Worm (Caenorhabditis elegans): ENCODE data around the gene dhc-3.

dhc-3 gene

DNA sequence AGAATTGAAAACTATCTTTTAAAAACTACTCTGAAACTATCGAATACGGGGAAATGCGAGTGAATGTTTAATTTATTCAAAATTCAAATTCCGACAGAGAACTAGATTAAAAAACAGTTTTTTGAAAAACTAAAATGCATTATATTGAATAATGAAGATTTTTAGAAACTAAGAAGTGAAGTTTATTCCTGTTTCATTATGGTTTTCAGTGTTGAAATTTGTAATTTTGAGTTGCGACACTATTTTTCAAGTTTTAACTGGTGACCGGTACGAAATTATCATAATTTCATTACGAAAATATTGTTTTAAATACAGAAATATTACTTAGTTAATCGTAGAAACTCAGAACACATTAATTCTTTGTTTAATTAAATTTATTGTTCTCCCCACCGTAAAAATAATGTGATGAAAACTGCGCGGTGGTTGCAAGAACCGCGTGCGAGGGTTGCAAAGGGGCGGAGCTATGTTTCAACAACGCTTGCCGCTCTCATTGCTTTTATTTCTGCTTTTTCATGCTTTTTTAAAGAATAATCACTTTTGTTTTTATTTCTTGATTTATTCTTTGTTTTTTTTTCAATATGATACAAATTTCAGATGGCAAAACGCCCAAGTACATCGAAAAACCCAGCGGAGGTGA, 37.5 kb downstream of the dhc-3 start, which contains the start of gene him-17 (continued):
- TF ChIP-seq ceh-8 (GFP tag; optimal IDR thresholded peaks at IDR 0.05) (no peak), ets-5 (GFP tag; IDR thresholded peaks at IDR 0.05) (no peak), alr-1 (tag; optimal IDR thresholded peaks at IDR 0.05; ENCODE audit: borderline replicate concordance) (no peak), nhr-77 (tag; optimal IDR thresholded peaks at IDR 0.05) (no peak), hlh-4 (tag; optimal IDR thresholded peaks at IDR 0.05) (no peak), ceh-88 (GFP tag; IDR thresholded peaks at IDR 0.05) (no peak), mef-2 (tag; optimal IDR thresholded peaks at IDR 0.05) (no peak), jun-1 (tag; optimal IDR thresholded peaks at IDR 0.05) (peak; percentile 19), tlp-1 (tag; optimal IDR thresholded peaks at IDR 0.05) (no peak), lin-39 (tag; optimal IDR thresholded peaks at IDR 0.05) (no peak), aha-1 (tag; optimal IDR thresholded peaks at IDR 0.05) (no peak), hlh-17 (GFP tag; optimal IDR thresholded peaks at IDR 0.05; ENCODE audit: borderline replicate concordance) (no peak), ama-1 (optimal IDR thresholded peaks at IDR 0.05) (no peak), nhr-19 (GFP tag; conservative IDR thresholded peaks at IDR 0.05) (peak; percentile 60), tbx-2 (tag; optimal IDR thresholded peaks at IDR 0.05) (peak; percentile 61), nhr-76 (tag; optimal IDR thresholded peaks at IDR 0.05) (no peak), ztf-11 (tag; optimal IDR thresholded peaks at IDR 0.05) (peak in 1 of 2 experiments; percentile 42), vab-15 (tag; optimal IDR thresholded peaks at IDR 0.05) (no peak), lir-3 (tag; optimal IDR thresholded peaks at IDR 0.05; ENCODE audit: poor library complexity) (no peak), fkh-10 (GFP tag; optimal IDR thresholded peaks at IDR 0.05) (no peak), nhr-71 (tag; optimal IDR thresholded peaks at IDR 0.05) (peak; percentile 70), nhr-237 (tag; optimal IDR thresholded peaks at IDR 0.05) (no peak), C04F5.9 (tag; optimal IDR thresholded peaks at IDR 0.05) (no peak), nhr-20 (tag; optimal IDR thresholded peaks at IDR 0.05) (peak; percentile 64), ceh-63 (GFP tag; optimal IDR thresholded peaks at IDR 0.05) (no peak), efl-1 (optimal IDR thresholded peaks at IDR 0.05) (peak; percentile 7 to 50), efl-1 (GFP tag; optimal IDR thresholded peaks at IDR 0.05 in 1 of 2) (peak; percentile 33 to 93), rnt-1 (tag; optimal IDR thresholded peaks at IDR 0.05) (peak; percentile 63), irx-1 (tag; optimal IDR thresholded peaks at IDR 0.05) (no peak), dsc-1 (tag; optimal IDR thresholded peaks at IDR 0.05) (peak; percentile 55), mab-9 (GFP tag; IDR thresholded peaks at IDR 0.05) (no peak), swsn-7 (tag; optimal IDR thresholded peaks at IDR 0.05) (peak; percentile 70), lin-13 (GFP tag; optimal IDR thresholded peaks at IDR 0.05) (peak; percentile 23), fkh-4 (tag; optimal IDR thresholded peaks at IDR 0.05; ENCODE audit: borderline replicate concordance) (no peak), pqm-1 (tag; optimal IDR thresholded peaks at IDR 0.05) (no peak), nhr-47 (tag; optimal IDR thresholded peaks at IDR 0.05) (peak; percentile 59), unc-130 (tag; optimal IDR thresholded peaks at IDR 0.05) (peak; percentile 72), zip-4 (GFP tag; optimal IDR thresholded peaks at IDR 0.05) (no peak), lin-15B (tag; optimal IDR thresholded peaks at IDR 0.05) (no peak), unc-30 (tag; optimal IDR thresholded peaks at IDR 0.05) (no peak), hpl-2 (GFP tag; optimal IDR thresholded peaks at IDR 0.05) (no peak), nhr-84 (tag; optimal IDR thresholded peaks at IDR 0.05) (no peak), nhr-85 (tag) (peak; percentile 79), nhr-90 (tag; optimal IDR thresholded peaks at IDR 0.05; ENCODE audit: poor library complexity) (peak; percentile 48), snpc-4 (tag; optimal IDR thresholded peaks at IDR 0.05) (peak; percentile 61), ztf-4 (tag; optimal IDR thresholded peaks at IDR 0.05) (no peak), egl-27 (tag; optimal IDR thresholded peaks at IDR 0.05) (no peak), sox-4 (tag; optimal IDR thresholded peaks at IDR 0.05) (no peak), mep-1 (tag; optimal IDR thresholded peaks at IDR 0.05) (no peak), sptf-1 (tag; optimal IDR thresholded peaks at IDR 0.05) (no peak), lin-14 (GFP tag; optimal IDR thresholded peaks at IDR 0.05) (no peak)

Measured in whole organism, L1 larva.